Fruit fly (Drosophila melanogaster) whole organism, embryonic: Measurements from ENCODE around the gene CG2321.

ENCODE experiments used
- Atf6 ChIP-seq: fragments of 200-800 bp; sonication (Bioruptor generic); IDR thresholded peaks from 2 replicates; pipeline ENCODE4 v1.3.6; 2022; ENCODE audit warnings: missing biosample characterization, missing genetic modification characterization
- B-H2 ChIP-seq: fragments of 200-800 bp; sonication (Bioruptor generic); optimal IDR thresholded peaks from 2 replicates; lab custom pipeline; 2018; ENCODE audit warnings: missing biosample characterization, mild to moderate bottlenecking, missing genetic modification characterization
- CG10543 ChIP-seq: fragments of 200-800 bp; sonication (Bioruptor generic); optimal IDR thresholded peaks from 3 replicates; lab custom pipeline; 2017; ENCODE audit warnings: missing biosample characterization, mild to moderate bottlenecking, missing genetic modification characterization, moderate library complexity
- CG11456 ChIP-seq: fragments of 200-800 bp; sonication (Bioruptor generic); IDR thresholded peaks from 3 replicates; pipeline ENCODE4 v1.3.6; 2022; ENCODE audit warnings: missing biosample characterization, missing genetic modification characterization
- CG11695 ChIP-seq: fragments of 200-800 bp; sonication (Bioruptor generic); IDR thresholded peaks from 3 replicates; pipeline ENCODE4 v1.3.6; 2022; ENCODE audit warnings: missing biosample characterization, missing genetic modification characterization
- CG12104 ChIP-seq: fragments of 200-800 bp; sonication (Bioruptor generic); optimal IDR thresholded peaks from 3 replicates; lab custom pipeline; 2016; ENCODE audit warnings: missing biosample characterization, missing genetic modification characterization
- CG13624 ChIP-seq: fragments of 200-800 bp; sonication (Bioruptor generic); optimal IDR thresholded peaks from 2 replicates; lab custom pipeline; 2016; ENCODE audit warnings: missing biosample characterization, missing genetic modification characterization
- CG16813 ChIP-seq: fragments of 200-800 bp; sonication (Bioruptor generic); IDR thresholded peaks from 3 replicates; pipeline ENCODE4 v1.3.6; 2022; ENCODE audit warnings: missing biosample characterization, missing genetic modification characterization; ENCODE audit not compliant: partially characterized antibody
- CG17186 ChIP-seq: fragments of 200-800 bp; sonication (Bioruptor generic); optimal IDR thresholded peaks from 3 replicates; lab custom pipeline; 2017; ENCODE audit warnings: missing biosample characterization, missing genetic modification reagents, missing genetic modification characterization
- CG17359 ChIP-seq: fragments of 200-800 bp; sonication (Bioruptor generic); optimal IDR thresholded peaks from 3 replicates; lab custom pipeline; 2018; ENCODE audit warnings: missing biosample characterization, mild to moderate bottlenecking, missing genetic modification characterization, moderate library complexity
- CG17568 ChIP-seq: fragments of 200-800 bp; sonication (Bioruptor generic); optimal IDR thresholded peaks from 2 replicates; lab custom pipeline; 2018; ENCODE audit warnings: missing biosample characterization, mild to moderate bottlenecking, missing genetic modification characterization, moderate library complexity
- CG18262 ChIP-seq: fragments of 200-800 bp; optimal IDR thresholded peaks from 3 replicates; lab custom pipeline; 2019; ENCODE audit warnings: missing biosample characterization, mild to moderate bottlenecking, missing genetic modification characterization, moderate library complexity
- CG18764 ChIP-seq: fragments of 200-800 bp; sonication (Bioruptor generic); optimal IDR thresholded peaks from 3 replicates; lab custom pipeline; 2016; ENCODE audit warnings: missing biosample characterization, missing genetic modification characterization
- CG30403 ChIP-seq: fragments of 200-800 bp; sonication (Bioruptor generic); optimal IDR thresholded peaks from 3 replicates; lab custom pipeline; 2016; ENCODE audit warnings: missing biosample characterization, missing genetic modification characterization
- CG3163 ChIP-seq: fragments of 200-800 bp; sonication (Bioruptor generic); optimal IDR thresholded peaks from 3 replicates; lab custom pipeline; 2016; ENCODE audit warnings: missing biosample characterization, missing genetic modification characterization
- CG34224 ChIP-seq: fragments of 200-800 bp; sonication (Bioruptor generic); IDR thresholded peaks from 3 replicates; pipeline ENCODE4 v1.3.6; 2022; ENCODE audit warnings: missing biosample characterization, missing genetic modification characterization; ENCODE audit not compliant: partially characterized antibody
- CG3726 ChIP-seq: fragments of 200-800 bp; sonication (Bioruptor generic); IDR thresholded peaks from 3 replicates; pipeline ENCODE4, ENCODE4 v1.3.6; 2022; ENCODE audit warnings: missing biosample characterization, missing genetic modification characterization
- CG3847 ChIP-seq: fragments of 200-800 bp; sonication (Bioruptor generic); IDR thresholded peaks from 2 replicates; pipeline ENCODE4 v1.3.6; 2022; ENCODE audit warnings: missing biosample characterization, missing genetic modification characterization
- CG43689 ChIP-seq: fragments of 200-800 bp; sonication (Bioruptor generic); IDR thresholded peaks from 2 replicates; pipeline ENCODE4 v1.3.6; 2022; ENCODE audit warnings: missing biosample characterization, missing genetic modification characterization
- CG7839 ChIP-seq: fragments of 200-800 bp; sonication (Bioruptor generic); optimal IDR thresholded peaks from 3 replicates; lab custom pipeline; 2018; ENCODE audit warnings: missing biosample characterization, mild to moderate bottlenecking, missing genetic modification characterization, moderate library complexity
- CG9797 ChIP-seq: fragments of 200-800 bp; sonication (Bioruptor generic); optimal IDR thresholded peaks from 3 replicates; lab custom pipeline; 2018; ENCODE audit warnings: missing biosample characterization, mild to moderate bottlenecking, missing genetic modification characterization
- Dll ChIP-seq: fragments of 200-800 bp; sonication (Bioruptor generic); IDR thresholded peaks from 4 replicates; pipeline ENCODE4 v1.3.6; 2022; ENCODE audit warnings: missing biosample characterization, missing genetic modification characterization; ENCODE audit not compliant: partially characterized antibody
- E2f2 ChIP-seq: fragments of 200-800 bp; sonication (Bioruptor generic); IDR thresholded peaks from 2 replicates; pipeline ENCODE4 v1.3.6; 2022; ENCODE audit warnings: missing biosample characterization, missing genetic modification characterization
- Ptx1 ChIP-seq: fragments of 200-800 bp; sonication (Bioruptor generic); IDR thresholded peaks from 2 replicates; pipeline ENCODE4 v1.3.6; 2022; ENCODE audit warnings: missing biosample characterization, missing genetic modification characterization
- Sox100B ChIP-seq: fragments of 200-800 bp; sonication (Bioruptor generic); optimal IDR thresholded peaks from 3 replicates; lab custom pipeline; 2018; ENCODE audit warnings: missing biosample characterization, mild to moderate bottlenecking, missing genetic modification characterization
- ab ChIP-seq: fragments of 200-800 bp; sonication (Bioruptor generic); optimal IDR thresholded peaks from 2 replicates; lab custom pipeline; 2016; ENCODE audit warnings: missing biosample characterization, missing genetic modification characterization
- abd-A ChIP-seq: fragments of 200-800 bp; sonication (Bioruptor generic); optimal IDR thresholded peaks from 3 replicates; lab custom pipeline; 2019; ENCODE audit warnings: missing biosample characterization, mild to moderate bottlenecking, missing genetic modification characterization, moderate library complexity
- ac ChIP-seq: fragments of 200-800 bp; sonication (Bioruptor generic); optimal IDR thresholded peaks from 3 replicates; lab custom pipeline; 2017; ENCODE audit warnings: missing biosample characterization, mild to moderate bottlenecking, missing genetic modification characterization
- al ChIP-seq: fragments of 200-800 bp; sonication (Bioruptor generic); IDR thresholded peaks from 2 replicates; pipeline ENCODE4 v1.3.6; 2022; ENCODE audit warnings: missing biosample characterization, missing genetic modification characterization
- ase ChIP-seq: fragments of 200-800 bp; sonication (Bioruptor generic); IDR thresholded peaks from 3 replicates; pipeline ENCODE4 v1.3.6; 2022; ENCODE audit warnings: missing biosample characterization, missing genetic modification characterization
- bab2 ChIP-seq: fragments of 200-800 bp; sonication (Bioruptor generic); optimal IDR thresholded peaks from 2 replicates; lab custom pipeline; 2016; ENCODE audit warnings: missing biosample characterization, missing genetic modification characterization
- chif ChIP-seq, 2 experiments: fragments of 200-800 bp; sonication (Bioruptor generic); optimal IDR thresholded peaks; 3 replicates each; lab custom pipeline; 2016; ENCODE audit warnings: missing biosample characterization in 2 of 2, missing genetic modification characterization in 2 of 2
- croc ChIP-seq: fragments of 200-800 bp; sonication (Bioruptor generic); conservative IDR thresholded peaks from 3 replicates; pipeline ENCODE4 v1.3.6; 2022; ENCODE audit warnings: missing biosample characterization, missing genetic modification characterization
- cwo ChIP-seq: fragments of 200-800 bp; sonication (Bioruptor generic); optimal IDR thresholded peaks from 3 replicates; lab custom pipeline; 2017; ENCODE audit warnings: missing biosample characterization, missing genetic modification characterization, mild to moderate bottlenecking, moderate library complexity, missing genetic modification reagents
- dimm ChIP-seq: fragments of 200-800 bp; sonication (Bioruptor generic); IDR thresholded peaks from 2 replicates; pipeline ENCODE4 v1.3.6; 2022; ENCODE audit warnings: missing biosample characterization, missing genetic modification characterization
- dmrt99B ChIP-seq: fragments of 200-800 bp; sonication (Bioruptor generic); optimal IDR thresholded peaks from 2 replicates; lab custom pipeline; 2018; ENCODE audit warnings: missing biosample characterization, mild to moderate bottlenecking, missing genetic modification characterization, moderate library complexity
- ems ChIP-seq: fragments of 200-800 bp; sonication (Bioruptor generic); optimal IDR thresholded peaks from 3 replicates; lab custom pipeline; 2016; ENCODE audit warnings: missing biosample characterization, missing genetic modification characterization
- esg ChIP-seq: fragments of 200-800 bp; sonication (Bioruptor generic); conservative IDR thresholded peaks from 2 replicates; pipeline ENCODE4 v1.3.6; 2022; ENCODE audit warnings: missing biosample characterization, missing genetic modification characterization
- fd96Cb ChIP-seq: fragments of 200-800 bp; sonication (Bioruptor generic); optimal IDR thresholded peaks from 2 replicates; lab custom pipeline; 2018; ENCODE audit warnings: missing biosample characterization, mild to moderate bottlenecking, missing genetic modification characterization, moderate library complexity
- odd ChIP-seq: fragments of 200-800 bp; sonication (Bioruptor generic); optimal IDR thresholded peaks from 2 replicates; lab custom pipeline; 2017; ENCODE audit warnings: missing biosample characterization, mild to moderate bottlenecking, missing genetic modification characterization
- onecut ChIP-seq: fragments of 200-800 bp; sonication (Bioruptor generic); IDR thresholded peaks from 2 replicates; pipeline ENCODE4 v1.3.6; 2022; ENCODE audit warnings: missing biosample characterization, missing genetic modification characterization
- p53 ChIP-seq: fragments of 200-800 bp; sonication (Bioruptor generic); optimal IDR thresholded peaks from 2 replicates; lab custom pipeline; 2016; ENCODE audit warnings: missing biosample characterization, missing genetic modification characterization
- pfk ChIP-seq: fragments of 200-800 bp; sonication (Bioruptor generic); optimal IDR thresholded peaks from 2 replicates; lab custom pipeline; 2018; ENCODE audit warnings: missing biosample characterization, mild to moderate bottlenecking, missing genetic modification characterization, moderate library complexity
- pita ChIP-seq: fragments of 200-800 bp; sonication (Bioruptor generic); optimal IDR thresholded peaks from 2 replicates; lab custom pipeline; 2017; ENCODE audit warnings: missing biosample characterization, mild to moderate bottlenecking, missing genetic modification characterization
- prd ChIP-seq, 3 experiments: fragments of >200 bp in 2 of 3; fragments of 200-800 bp in 1 of 3; sonication (Bioruptor generic) in 1 of 3; optimal IDR thresholded peaks in 2 of 3; IDR thresholded peaks in 1 of 3; 2 replicates in 2 of 3; 3 replicates in 1 of 3; pipeline versions ENCODE4 v1.3.6 to Lab custom; 2017 to 2022; ENCODE audit warnings: missing biosample characterization in 1 of 3, missing genetic modification characterization in 1 of 3
- pzg ChIP-seq: fragments of 200-800 bp; sonication (Bioruptor generic); optimal IDR thresholded peaks from 3 replicates; lab custom pipeline; 2018; ENCODE audit warnings: missing biosample characterization, mild to moderate bottlenecking, missing genetic modification characterization, moderate library complexity
- ranshi ChIP-seq: fragments of 200-800 bp; sonication (Bioruptor generic); IDR thresholded peaks from 2 replicates; pipeline ENCODE4 v1.3.6; 2022; ENCODE audit warnings: missing biosample characterization, missing genetic modification characterization
- sim ChIP-seq: fragments of 200-800 bp; sonication (Bioruptor generic); IDR thresholded peaks from 2 replicates; pipeline ENCODE4 v1.3.6; 2022; ENCODE audit warnings: missing biosample characterization, missing genetic modification characterization
- slou ChIP-seq: fragments of 200-800 bp; sonication (Bioruptor generic); optimal IDR thresholded peaks from 3 replicates; lab custom pipeline; 2016; ENCODE audit warnings: missing biosample characterization, missing genetic modification characterization
- tap ChIP-seq: fragments of 200-800 bp; optimal IDR thresholded peaks from 3 replicates; lab custom pipeline; 2019; ENCODE audit warnings: missing biosample characterization, mild to moderate bottlenecking, missing genetic modification characterization, moderate library complexity
- tx ChIP-seq: fragments of 200-800 bp; sonication (Bioruptor generic); optimal IDR thresholded peaks from 2 replicates; lab custom pipeline; 2016; ENCODE audit warnings: missing biosample characterization, missing genetic modification characterization
- wdn ChIP-seq: fragments of 200-800 bp; sonication (Bioruptor generic); IDR thresholded peaks from 2 replicates; pipeline ENCODE4 v1.3.6; 2022; ENCODE audit warnings: missing biosample characterization, missing genetic modification characterization

Gene CG2321

DNA sequence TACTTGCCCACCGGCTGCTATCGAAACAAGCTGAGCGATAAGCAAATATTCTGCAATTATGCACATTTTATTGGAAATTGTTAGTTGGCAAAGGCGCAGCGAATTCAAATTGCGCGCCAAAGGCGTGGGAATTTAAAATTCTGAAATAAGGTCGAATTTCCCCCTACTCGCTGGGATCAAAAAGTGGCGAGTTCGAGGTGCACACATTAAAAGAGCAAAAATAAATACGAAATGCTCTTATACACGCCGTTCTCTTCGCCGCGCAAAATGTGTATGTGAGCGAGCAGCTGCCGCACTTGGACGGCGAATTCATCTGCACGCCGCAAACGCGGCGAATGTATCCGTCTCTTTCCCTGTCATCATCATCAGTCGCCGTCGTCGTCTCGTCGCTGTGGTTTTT lies 31.9 kb downstream of the CG2321 start (continued):
- TF ChIP-seq Dll (GFP tag; lab: Robert Waterston, UW), result peak; percentile 38; the same call in 1 of the 4 replicates
- TF ChIP-seq CG30403 (GFP tag; lab: Kevin White, UChicago), result no peak
- no peak for TF ChIP-seq CG7839 (tag; lab: Kevin White, UChicago)
- TF ChIP-seq sim (GFP tag; lab: Robert Waterston, UW), result no peak
- no peak for TF ChIP-seq CG17186
- TF ChIP-seq Sox100B (GFP tag; lab: Kevin White, UChicago), result no peak
- TF ChIP-seq CG17568 (GFP tag; lab: Kevin White, UChicago), result no peak
- no peak for TF ChIP-seq CG12104 (GFP tag; lab: Kevin White, UChicago)
- no peak for TF ChIP-seq chif (GFP tag; optimal IDR thresholded peaks at IDR 0.05; lab: Kevin White, UChicago)
- TF ChIP-seq wdn (GFP tag; lab: Robert Waterston, UW), result no peak
- TF ChIP-seq ranshi (GFP tag; lab: Robert Waterston, UW), result no peak
- no peak for TF ChIP-seq esg
- TF ChIP-seq CG3726, result no peak
- TF ChIP-seq Atf6 (GFP tag; lab: Robert Waterston, UW), result no peak
- TF ChIP-seq cwo (GFP tag; lab: Kevin White, UChicago), result no peak
- no peak for TF ChIP-seq CG17359
- no peak for TF ChIP-seq tx (GFP tag; lab: Kevin White, UChicago)
- TF ChIP-seq Ptx1 (GFP tag; lab: Robert Waterston, UW), result no peak
- no peak for TF ChIP-seq dimm (GFP tag; lab: Robert Waterston, UW)
- TF ChIP-seq bab2 (GFP tag; lab: Kevin White, UChicago), result no peak
- no peak for TF ChIP-seq ab (GFP tag; lab: Kevin White, UChicago)
- no peak for TF ChIP-seq CG43689
- no peak for TF ChIP-seq CG18764 (GFP tag; lab: Kevin White, UChicago)
- TF ChIP-seq tap (tag; lab: Kevin White, UChicago), result no peak
- TF ChIP-seq E2f2 (GFP tag; lab: Robert Waterston, UW), result peak; percentile 91
- TF ChIP-seq CG11695 (GFP tag; lab: Robert Waterston, UW), result no peak
- no peak for TF ChIP-seq slou (GFP tag; lab: Kevin White, UChicago)
- no peak for TF ChIP-seq al (GFP tag; lab: Robert Waterston, UW)
- TF ChIP-seq pfk (GFP tag; lab: Kevin White, UChicago), result no peak
- TF ChIP-seq abd-A (tag; lab: Kevin White, UChicago), result no peak
- no peak for TF ChIP-seq ase (GFP tag; lab: Robert Waterston, UW)
- no peak for TF ChIP-seq odd (GFP tag; lab: Kevin White, UChicago)
- no peak for TF ChIP-seq pita (GFP tag; lab: Kevin White, UChicago)
- TF ChIP-seq CG3847 (GFP tag; lab: Robert Waterston, UW), result no peak
- no peak for TF ChIP-seq CG16813
- TF ChIP-seq CG11456 (GFP tag; lab: Robert Waterston, UW), result no peak
- TF ChIP-seq CG3163 (GFP tag; lab: Kevin White, UChicago), result peak; percentile 87
- TF ChIP-seq ac (GFP tag; lab: Kevin White, UChicago), result no peak
- no peak for TF ChIP-seq prd (optimal IDR thresholded peaks at IDR 0.05; lab: Kevin White, UChicago)
- TF ChIP-seq prd (GFP tag; IDR thresholded peaks at IDR 0.05; lab: Robert Waterston, UW), result no peak
- no peak for TF ChIP-seq p53 (GFP tag; lab: Kevin White, UChicago)
- TF ChIP-seq CG9797 (GFP tag; lab: Kevin White, UChicago), result no peak
- peak; percentile 3; the same call in 1 of the 2 replicates for TF ChIP-seq onecut (GFP tag; lab: Robert Waterston, UW)
- TF ChIP-seq CG34224 (GFP tag; lab: Robert Waterston, UW), result no peak
- no peak for TF ChIP-seq dmrt99B (tag; lab: Kevin White, UChicago)
- TF ChIP-seq croc (GFP tag; lab: Robert Waterston, UW), result no peak
- no peak for TF ChIP-seq CG10543 (GFP tag; lab: Kevin White, UChicago)
- TF ChIP-seq B-H2 (GFP tag; lab: Kevin White, UChicago), result no peak
- TF ChIP-seq fd96Cb, result no peak
- no peak for TF ChIP-seq pzg
- no peak for TF ChIP-seq ems (GFP tag; lab: Kevin White, UChicago)
- TF ChIP-seq CG18262 (tag; lab: Kevin White, UChicago), result no peak
- TF ChIP-seq CG13624 (GFP tag; lab: Kevin White, UChicago), result no peak
